Worm (Caenorhabditis elegans) whole organism, L3 larva: Measurements from ENCODE around the gene Y66D12A.13.

Experiments used
- R02D3.7 ChIP-seq: fragments of 150-350 bp; optimal IDR thresholded peaks from 2 replicates; lab custom pipeline; 2014; ENCODE audit warnings: missing biosample characterization, missing genetic modification characterization
- ZK546.5 ChIP-seq: sonication (generic microtip); optimal IDR thresholded peaks from 2 replicates; lab custom pipeline; 2017; ENCODE audit warnings: missing biosample characterization, missing genetic modification characterization
- aly-2 ChIP-seq: fragments of 150-350 bp; optimal IDR thresholded peaks from 2 replicates; lab custom pipeline; 2014; ENCODE audit warnings: missing biosample characterization, missing genetic modification characterization
- ceh-16 ChIP-seq: sonication (generic microtip); optimal IDR thresholded peaks from 2 replicates; lab custom pipeline; 2017; ENCODE audit warnings: missing biosample characterization, missing genetic modification characterization
- ceh-82 ChIP-seq: fragments of 150-350 bp; optimal IDR thresholded peaks from 2 replicates; lab custom pipeline; 2014; ENCODE audit warnings: missing biosample characterization, missing genetic modification characterization
- ceh-9 ChIP-seq: sonication (generic microtip); optimal IDR thresholded peaks from 2 replicates; lab custom pipeline; 2018; ENCODE audit warnings: missing biosample characterization, missing genetic modification characterization
- daf-12 ChIP-seq: fragments of 150-350 bp; optimal IDR thresholded peaks from 2 replicates; lab custom pipeline; 2014; ENCODE audit warnings: missing biosample characterization, missing genetic modification reagents, missing genetic modification characterization
- elt-1 ChIP-seq: fragments of 150-350 bp; optimal IDR thresholded peaks from 2 replicates; lab custom pipeline; 2014; ENCODE audit warnings: missing biosample characterization, missing genetic modification characterization
- elt-2 ChIP-seq: sonication (generic microtip); optimal IDR thresholded peaks from 2 replicates; lab custom pipeline; 2016; ENCODE audit warnings: missing genetic modification reagents, mild to moderate bottlenecking, missing genetic modification characterization, missing compliant biosample characterization
- elt-3 ChIP-seq, 3 experiments: fragments of 150-350 bp in 1 of 3; sonication (generic microtip) in 2 of 3; optimal IDR thresholded peaks; 2 replicates in 2 of 3; 4 replicates in 1 of 3; lab custom pipeline; 2014 to 2017; ENCODE audit warnings: missing biosample characterization in 3 of 3, missing genetic modification characterization in 3 of 3
- eor-1 ChIP-seq, 2 experiments: fragments of 150-350 bp; optimal IDR thresholded peaks; 2 replicates each; lab custom pipeline; 2014 to 2018; ENCODE audit warnings: missing biosample characterization in 2 of 2, missing genetic modification characterization in 2 of 2
- fkh-10 ChIP-seq: sonication (generic microtip); optimal IDR thresholded peaks from 2 replicates; lab custom pipeline; 2017; ENCODE audit warnings: missing biosample characterization, missing genetic modification reagents, missing genetic modification characterization
- hmg-11 ChIP-seq: sonication (generic microtip); optimal IDR thresholded peaks from 2 replicates; lab custom pipeline; 2016; ENCODE audit warnings: missing genetic modification characterization, missing compliant biosample characterization
- jun-1 ChIP-seq: fragments of 150-350 bp; optimal IDR thresholded peaks from 2 replicates; lab custom pipeline; 2014; ENCODE audit warnings: missing biosample characterization, missing genetic modification reagents, missing genetic modification characterization
- lin-15B ChIP-seq: fragments of 150-350 bp; optimal IDR thresholded peaks from 2 replicates; lab custom pipeline; 2014; ENCODE audit warnings: missing biosample characterization, missing genetic modification characterization
- lin-39 ChIP-seq: fragments of 150-350 bp; optimal IDR thresholded peaks from 2 replicates; lab custom pipeline; 2018; ENCODE audit warnings: missing biosample characterization, missing genetic modification reagents, missing genetic modification characterization
- lsy-12 ChIP-seq: sonication (generic microtip); optimal IDR thresholded peaks from 2 replicates; lab custom pipeline; 2016; ENCODE audit warnings: mild to moderate bottlenecking, missing genetic modification characterization, missing compliant biosample characterization
- mdl-1 ChIP-seq: fragments of 150-350 bp; optimal IDR thresholded peaks from 2 replicates; lab custom pipeline; 2014; ENCODE audit warnings: missing biosample characterization, missing genetic modification characterization
- nfya-1 ChIP-seq: sonication (generic microtip); optimal IDR thresholded peaks from 2 replicates; lab custom pipeline; 2017; ENCODE audit warnings: missing genetic modification characterization, mild to moderate bottlenecking, missing compliant biosample characterization, antibody characterized with exemption, moderate library complexity; ENCODE audit not compliant: insufficient read depth
- nhr-11 ChIP-seq: fragments of 150-350 bp; optimal IDR thresholded peaks from 2 replicates; lab custom pipeline; 2014; ENCODE audit warnings: missing biosample characterization, missing genetic modification characterization
- nhr-237 ChIP-seq: fragments of 150-350 bp; optimal IDR thresholded peaks from 2 replicates; lab custom pipeline; 2014; ENCODE audit warnings: missing biosample characterization, missing genetic modification characterization
- nhr-25 ChIP-seq: sonication (generic microtip); optimal IDR thresholded peaks from 2 replicates; lab custom pipeline; 2017; ENCODE audit warnings: missing biosample characterization, missing genetic modification characterization
- nhr-28 ChIP-seq: fragments of 150-350 bp; optimal IDR thresholded peaks from 2 replicates; lab custom pipeline; 2014; ENCODE audit warnings: missing biosample characterization, missing genetic modification characterization
- nhr-43 ChIP-seq: sonication (generic microtip); optimal IDR thresholded peaks from 2 replicates; lab custom pipeline; 2016; ENCODE audit warnings: mild to moderate bottlenecking, missing genetic modification characterization, missing compliant biosample characterization; ENCODE audit not compliant: poor library complexity, severe bottlenecking
- nhr-67 ChIP-seq: fragments of 150-350 bp; optimal IDR thresholded peaks from 2 replicates; lab custom pipeline; 2014; ENCODE audit warnings: missing biosample characterization, missing genetic modification characterization
- nhr-76 ChIP-seq: fragments of 150-350 bp; sonication (generic microtip); optimal IDR thresholded peaks from 5 replicates; lab custom pipeline; 2014; ENCODE audit warnings: missing biosample characterization, missing genetic modification characterization
- nhr-77 ChIP-seq: fragments of 150-350 bp; optimal IDR thresholded peaks from 2 replicates; lab custom pipeline; 2014; ENCODE audit warnings: missing biosample characterization, missing genetic modification characterization
- pha-4 ChIP-seq: fragments of 150-350 bp; optimal IDR thresholded peaks from 2 replicates; lab custom pipeline; 2014; ENCODE audit warnings: missing biosample characterization, missing genetic modification reagents, missing genetic modification characterization
- sea-2 ChIP-seq: fragments of 150-350 bp; sonication (generic microtip); optimal IDR thresholded peaks from 4 replicates; lab custom pipeline; 2014; ENCODE audit warnings: missing biosample characterization, missing genetic modification reagents, missing genetic modification characterization
- snpc-4 ChIP-seq: fragments of 150-350 bp; optimal IDR thresholded peaks from 2 replicates; lab custom pipeline; 2014; ENCODE audit warnings: missing biosample characterization, missing genetic modification characterization
- tbx-2 ChIP-seq: sonication (generic microtip); optimal IDR thresholded peaks from 2 replicates; lab custom pipeline; 2016; ENCODE audit warnings: mild to moderate bottlenecking, missing genetic modification characterization, missing compliant biosample characterization
- unc-39 ChIP-seq: sonication (generic microtip); optimal IDR thresholded peaks from 4 replicates; lab custom pipeline; 2017; ENCODE audit warnings: missing biosample characterization, missing genetic modification characterization
- unc-62 ChIP-seq: fragments of 150-350 bp; sonication (generic microtip); optimal IDR thresholded peaks from 4 replicates; lab custom pipeline; 2014; ENCODE audit warnings: missing biosample characterization, missing genetic modification reagents, missing genetic modification characterization
- ztf-11 ChIP-seq: fragments of 150-350 bp; optimal IDR thresholded peaks from 2 replicates; lab custom pipeline; 2014; ENCODE audit warnings: missing biosample characterization, missing genetic modification characterization
- ztf-4 ChIP-seq: fragments of 150-350 bp; optimal IDR thresholded peaks from 2 replicates; lab custom pipeline; 2014; ENCODE audit warnings: missing biosample characterization, missing genetic modification characterization

Gene Y66D12A.13

DNA sequence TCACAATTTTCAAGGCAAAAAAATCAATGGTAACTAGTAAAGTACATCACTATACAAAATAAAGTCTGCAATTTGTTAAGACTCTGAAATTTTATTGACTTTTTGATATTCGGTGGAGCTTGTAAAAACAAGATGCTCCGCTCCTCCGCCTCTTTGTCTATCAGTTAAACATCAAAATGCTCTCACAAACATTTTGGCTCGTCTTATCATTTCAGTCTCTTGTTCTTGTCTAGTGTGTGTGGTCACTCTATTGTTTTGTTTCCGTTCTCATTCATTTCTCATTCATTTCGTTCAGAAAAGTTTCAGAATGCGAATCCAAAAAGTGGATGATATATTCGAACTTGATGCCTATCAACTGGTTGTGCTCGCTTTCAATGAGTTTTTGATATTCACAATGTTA is at the start of gene Y66D12A.13:
Gene Y66D12A.13, plus strand, starts transcription at position 301 of the 400 bp plus-strand sequence.
- TF ChIP-seq elt-2 (tag; lab: Kevin White, UChicago) (peak; percentile 23), aly-2 (tag; lab: Kevin White, UChicago) (no peak)

DNA sequence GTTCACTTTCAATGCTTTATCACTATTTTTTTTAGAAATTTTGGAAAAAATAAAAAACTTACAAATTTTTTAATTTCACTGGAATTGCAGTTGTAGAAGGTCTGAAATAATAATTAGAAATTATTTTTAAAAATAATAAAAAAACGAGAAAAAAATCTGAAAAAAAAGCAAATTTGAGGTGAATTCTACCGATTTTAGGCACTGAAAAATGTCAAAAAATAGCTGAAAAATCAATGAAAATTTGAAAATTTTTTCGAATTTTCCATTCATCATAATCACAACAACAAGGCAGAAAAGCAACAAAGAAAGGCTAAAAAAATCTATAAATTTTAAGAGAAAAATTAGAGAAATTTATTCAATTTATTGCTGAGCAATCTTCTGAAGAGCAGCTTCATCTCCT is 47.5 kb upstream of the Y66D12A.13 start, which contains the start of gene nars-2:
Gene nars-2, minus strand, starts transcription at position 101 of the 400 bp plus-strand sequence.
- no peak for TF ChIP-seq pha-4 (tag; lab: Kevin White, UChicago)
- no peak for TF ChIP-seq fkh-10
- no peak for TF ChIP-seq lsy-12 (tag; lab: Kevin White, UChicago)
- TF ChIP-seq unc-39 (tag; lab: Kevin White, UChicago), result no peak
- no peak for TF ChIP-seq nhr-237 (tag; lab: Kevin White, UChicago)
- no peak for TF ChIP-seq lin-39 (tag; lab: Kevin White, UChicago)
- no peak for TF ChIP-seq daf-12
- no peak for TF ChIP-seq nhr-43 (tag; lab: Kevin White, UChicago)
- TF ChIP-seq ztf-11, result no peak
- TF ChIP-seq nhr-11 (tag; lab: Kevin White, UChicago), result no peak
- TF ChIP-seq ceh-16 (tag; lab: Kevin White, UChicago), result no peak
- no peak for TF ChIP-seq ceh-9 (tag; lab: Kevin White, UChicago)

DNA sequence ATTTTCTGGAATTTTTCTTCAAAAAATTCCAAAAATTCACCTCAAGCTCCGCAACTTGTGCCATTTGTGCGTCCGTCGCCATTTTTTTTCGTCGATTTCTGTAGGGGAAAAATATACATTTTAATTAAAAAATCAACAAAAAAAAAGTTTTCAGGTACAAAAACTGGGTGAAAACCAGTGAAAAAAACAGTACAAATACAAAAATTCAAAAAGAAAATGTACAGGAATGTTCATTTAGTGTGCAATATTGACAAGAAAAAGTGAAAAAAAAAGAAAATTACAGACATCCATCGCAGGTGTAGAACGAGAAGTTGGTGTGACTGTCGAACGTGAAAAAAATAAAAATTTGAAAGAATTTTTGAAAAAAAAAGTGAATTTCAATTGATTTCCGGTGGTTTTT is 45.4 kb upstream of the Y66D12A.13 start, which contains the start of gene tin-10:
Gene tin-10, minus strand, starts transcription at position 101 of the 400 bp plus-strand sequence.
- TF ChIP-seq snpc-4 (tag; lab: Kevin White, UChicago) (no peak), nhr-28 (tag; lab: Kevin White, UChicago) (no peak), nhr-43 (tag; lab: Kevin White, UChicago) (no peak)

DNA sequence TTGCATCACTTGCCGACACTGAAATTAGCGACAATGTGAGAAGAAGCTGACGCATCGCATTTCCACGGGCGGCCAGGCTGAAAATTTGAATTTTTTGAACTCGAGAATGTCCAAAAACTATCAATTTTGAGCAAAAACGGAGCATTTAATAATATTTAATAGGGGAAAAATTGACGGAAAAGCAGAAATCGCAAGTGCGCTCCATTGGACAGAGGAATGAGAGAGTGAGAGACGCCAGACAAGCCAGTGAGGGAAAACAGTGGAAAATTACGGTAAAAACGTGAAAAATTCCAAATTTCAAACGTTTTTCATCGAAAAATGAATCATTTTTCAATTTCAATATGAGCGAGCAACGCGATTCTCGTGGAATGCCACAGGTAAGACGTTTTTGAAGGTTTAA is 43.0 kb upstream of the Y66D12A.13 start, which contains the start of the genes Y66D12A.21 and spe-6:
Gene Y66D12A.21, minus strand, starts transcription at position 90 of the 400 bp plus-strand sequence.
Gene spe-6, plus strand, starts transcription at position 276 of the 400 bp plus-strand sequence.
- TF ChIP-seq nfya-1 (peak; percentile 54), unc-39 (tag; lab: Kevin White, UChicago) (no peak), tbx-2 (tag; lab: Kevin White, UChicago) (no peak), ZK546.5 (tag; lab: Kevin White, UChicago) (no peak), jun-1 (no peak), lin-15B (tag; lab: Kevin White, UChicago) (peak; percentile 59), pha-4 (tag; lab: Kevin White, UChicago) (peak; percentile 45), ztf-4 (tag; lab: Kevin White, UChicago) (no peak), lsy-12 (tag; lab: Kevin White, UChicago) (no peak), daf-12 (no peak)

DNA sequence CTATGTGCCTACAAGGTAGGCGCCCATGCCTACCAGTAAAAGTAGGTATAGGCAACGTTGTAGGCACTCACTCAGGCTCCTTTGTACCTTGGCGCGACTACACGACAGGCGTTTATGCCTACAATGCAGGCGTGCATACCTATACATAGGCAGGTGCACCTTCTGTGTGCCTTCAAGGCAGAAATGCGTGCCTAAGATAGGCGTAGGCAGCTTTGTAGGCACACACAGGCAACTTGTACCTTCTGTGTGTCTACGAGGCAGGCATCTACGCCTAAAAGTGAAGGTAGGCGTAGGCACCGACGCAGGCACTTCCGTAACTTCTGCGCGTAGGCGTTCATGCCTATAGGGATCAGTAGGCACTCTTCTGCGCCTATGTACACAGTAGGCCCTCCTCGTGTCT is 42.5 kb upstream of the Y66D12A.13 start:
- TF ChIP-seq lsy-12 (tag; lab: Kevin White, UChicago) (no peak), aly-2 (tag; lab: Kevin White, UChicago) (no peak), sea-2 (GFP tag; lab: Kevin White, UChicago) (no peak), mdl-1 (tag; lab: Kevin White, UChicago) (no peak), nhr-77 (tag; lab: Kevin White, UChicago) (no peak), daf-12 (no peak), ZK546.5 (tag; lab: Kevin White, UChicago) (no peak), pha-4 (tag; lab: Kevin White, UChicago) (no peak), nhr-28 (tag; lab: Kevin White, UChicago) (no peak), nhr-67 (tag; lab: Kevin White, UChicago) (no peak), ceh-9 (tag; lab: Kevin White, UChicago) (no peak), unc-62 (GFP tag; lab: Kevin White, UChicago) (no peak)

DNA sequence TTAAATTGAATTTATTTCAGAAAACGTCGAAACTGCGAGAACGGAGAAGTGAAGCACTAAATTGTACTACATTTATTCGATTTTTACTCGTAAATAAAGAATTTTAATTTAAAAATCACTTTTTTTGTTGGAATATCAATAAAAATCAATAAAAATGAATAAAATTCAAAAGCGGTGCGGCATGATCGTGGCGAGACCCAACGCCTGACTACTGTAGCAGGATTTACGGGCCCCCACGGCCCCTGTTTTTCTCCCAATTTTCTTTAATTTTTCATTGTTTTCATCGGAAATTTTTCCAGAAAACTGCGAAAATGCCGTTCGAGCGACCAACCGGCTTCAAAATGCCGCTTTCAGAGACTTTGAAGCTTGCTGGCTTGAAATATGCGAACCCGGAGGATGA is 39.4 kb upstream of the Y66D12A.13 start, which contains the start of gene Y66D12A.19:
Gene Y66D12A.19, plus strand, starts transcription at position 266 of the 400 bp plus-strand sequence.
- TF ChIP-seq nhr-25 (tag; lab: Kevin White, UChicago), result no peak
- TF ChIP-seq R02D3.7 (tag; lab: Kevin White, UChicago), result no peak
- TF ChIP-seq lin-39 (tag; lab: Kevin White, UChicago), result no peak
- TF ChIP-seq elt-1, result no peak
- TF ChIP-seq lin-15B (tag; lab: Kevin White, UChicago), result no peak
- TF ChIP-seq tbx-2 (tag; lab: Kevin White, UChicago), result no peak
- TF ChIP-seq hmg-11, result no peak
- no peak for TF ChIP-seq eor-1 (tag; optimal IDR thresholded peaks at IDR 0.05; lab: Kevin White, UChicago)
- TF ChIP-seq elt-2 (tag; lab: Kevin White, UChicago), result no peak
- no peak for TF ChIP-seq nhr-43 (tag; lab: Kevin White, UChicago)
- TF ChIP-seq ZK546.5 (tag; lab: Kevin White, UChicago), result no peak
- no peak for TF ChIP-seq elt-3 (tag; optimal IDR thresholded peaks at IDR 0.05; lab: Kevin White, UChicago)
- no peak for TF ChIP-seq snpc-4 (tag; lab: Kevin White, UChicago)
- no peak for TF ChIP-seq daf-12
- TF ChIP-seq mdl-1 (tag; lab: Kevin White, UChicago), result no peak
- no peak for TF ChIP-seq ceh-82 (tag; lab: Kevin White, UChicago)
- TF ChIP-seq nhr-76, result no peak
